Fruit fly (Drosophila melanogaster): ENCODE data around the gene AlaRS.

AlaRS gene

dm6 chr2L:8361204-8361952 lies 20.2 kb downstream of the AlaRS start (continued):
- peak; percentile 80 for TF ChIP-seq Hr4 (GFP tag; optimal IDR thresholded peaks at IDR 0.05)
- TF ChIP-seq Lpt (GFP tag; optimal IDR thresholded peaks at IDR 0.05): no peak
- no peak for TF ChIP-seq CG11762 (GFP tag; optimal IDR thresholded peaks at IDR 0.05; ENCODE audit: insufficient read depth)
- peak; percentile 85 for TF ChIP-seq svp (GFP tag)
- TF ChIP-seq CG4318 (GFP tag; optimal IDR thresholded peaks at IDR 0.05): peak; percentile 5
- TF ChIP-seq fd85E (GFP tag; optimal IDR thresholded peaks at IDR 0.05): peak; percentile 17
- TF ChIP-seq esn (GFP tag; optimal IDR thresholded peaks at IDR 0.05): peak; percentile 75
- no peak for TF ChIP-seq CG16779 (tag; optimal IDR thresholded peaks at IDR 0.05)
- peak; percentile 61 for TF ChIP-seq Smox (GFP tag; optimal IDR thresholded peaks at IDR 0.05)
- TF ChIP-seq topi (GFP tag; optimal IDR thresholded peaks at IDR 0.05): peak; percentile 42
- no peak for TF ChIP-seq dac (GFP tag; optimal IDR thresholded peaks at IDR 0.05)
- peak; percentile 46 for TF ChIP-seq spab (GFP tag; optimal IDR thresholded peaks at IDR 0.05)
- peak; percentile 63 for TF ChIP-seq CG15336 (GFP tag; IDR thresholded peaks at IDR 0.05)
- TF ChIP-seq CG34406 (GFP tag; optimal IDR thresholded peaks at IDR 0.05): peak; percentile 46
- peak; percentile 73 for TF ChIP-seq CG32006 (GFP tag; optimal IDR thresholded peaks at IDR 0.05)
- TF ChIP-seq Hr39 (GFP tag; optimal IDR thresholded peaks at IDR 0.05): peak; percentile 68
- peak; percentile 75 for TF ChIP-seq fkh (GFP tag; optimal IDR thresholded peaks at IDR 0.05)
- TF ChIP-seq CG8319 (GFP tag; optimal IDR thresholded peaks at IDR 0.05): peak; percentile 27
- peak; percentile 52 for TF ChIP-seq CG6276 (GFP tag; optimal IDR thresholded peaks at IDR 0.05)
- TF ChIP-seq fd59A (GFP tag; optimal IDR thresholded peaks at IDR 0.05): peak; percentile 57
- no peak for TF ChIP-seq CG9139 (GFP tag; optimal IDR thresholded peaks at IDR 0.05)
- peak; percentile 46 for TF ChIP-seq lz (GFP tag; optimal IDR thresholded peaks at IDR 0.05)
- peak; percentile 40 for TF ChIP-seq Sox15 (GFP tag; optimal IDR thresholded peaks at IDR 0.05)
- TF ChIP-seq achi (GFP tag; optimal IDR thresholded peaks at IDR 0.05): peak; percentile 60
- TF ChIP-seq salr (GFP tag; optimal IDR thresholded peaks at IDR 0.05): peak in 1 of 2 experiments; percentile 52

- TF ChIP-seq fkh (GFP tag; optimal IDR thresholded peaks at IDR 0.05): no peak
- no peak for TF ChIP-seq Hr38 (GFP tag; optimal IDR thresholded peaks at IDR 0.05)
- no peak for TF ChIP-seq CG3919 (GFP tag; optimal IDR thresholded peaks at IDR 0.05)
- TF ChIP-seq Blimp-1 (GFP tag; optimal IDR thresholded peaks at IDR 0.05): no peak
- TF ChIP-seq pdm3 (GFP tag; optimal IDR thresholded peaks at IDR 0.05): no peak
- no peak for TF ChIP-seq CG16779 (tag; optimal IDR thresholded peaks at IDR 0.05)
- no peak for TF ChIP-seq CG10631 (GFP tag; optimal IDR thresholded peaks at IDR 0.05)
Observed at dm6 chr2L:8355419-8355818, 26.1 kb downstream of the AlaRS start.

dm6 chr2L:8351864-8352263 lies 29.7 kb downstream of the AlaRS start, which contains the start of gene Mur29B:
TSS of gene Mur29B (plus strand) at chr2L:8352187.
- TF ChIP-seq vri (GFP tag; optimal IDR thresholded peaks at IDR 0.05) (peak; percentile 50), CG9139 (GFP tag; optimal IDR thresholded peaks at IDR 0.05) (no peak)

dm6 chr2L:8351333-8351732 lies 30.2 kb downstream of the AlaRS start:
- TF ChIP-seq CG11762 (GFP tag; optimal IDR thresholded peaks at IDR 0.05; ENCODE audit: insufficient read depth) (no peak), CG7368 (GFP tag; optimal IDR thresholded peaks at IDR 0.05) (no peak), CG4318 (GFP tag; optimal IDR thresholded peaks at IDR 0.05) (no peak), Ets21C (GFP tag; optimal IDR thresholded peaks at IDR 0.05) (no peak), CG15336 (GFP tag; IDR thresholded peaks at IDR 0.05) (no peak), cyc (GFP tag; optimal IDR thresholded peaks at IDR 0.05) (peak; percentile 21), lz (GFP tag; optimal IDR thresholded peaks at IDR 0.05) (no peak), CG6276 (GFP tag; optimal IDR thresholded peaks at IDR 0.05) (no peak), spab (GFP tag; optimal IDR thresholded peaks at IDR 0.05) (no peak), dsx (GFP tag; optimal IDR thresholded peaks at IDR 0.05; ENCODE audit: poor library complexity, severe bottlenecking) (no peak), achi (GFP tag; optimal IDR thresholded peaks at IDR 0.05) (no peak), vri (GFP tag; optimal IDR thresholded peaks at IDR 0.05) (no peak), CG10631 (GFP tag; optimal IDR thresholded peaks at IDR 0.05) (no peak), Eip78C (GFP tag) (no peak), Met (GFP tag; optimal IDR thresholded peaks at IDR 0.05) (peak; percentile 31), topi (GFP tag; optimal IDR thresholded peaks at IDR 0.05) (peak; percentile 26), svp (GFP tag) (peak; percentile 51), Blimp-1 (GFP tag; optimal IDR thresholded peaks at IDR 0.05) (no peak), fd85E (GFP tag; optimal IDR thresholded peaks at IDR 0.05) (no peak), CG3032 (tag; optimal IDR thresholded peaks at IDR 0.05) (no peak), CG31627 (GFP tag; optimal IDR thresholded peaks at IDR 0.05) (no peak), Hr4 (GFP tag; optimal IDR thresholded peaks at IDR 0.05) (no peak), CG6808 (GFP tag; optimal IDR thresholded peaks at IDR 0.05) (no peak)
